Worm (Caenorhabditis elegans): ENCODE measurements around the gene bath-33.

The bath-33 gene

DNA sequence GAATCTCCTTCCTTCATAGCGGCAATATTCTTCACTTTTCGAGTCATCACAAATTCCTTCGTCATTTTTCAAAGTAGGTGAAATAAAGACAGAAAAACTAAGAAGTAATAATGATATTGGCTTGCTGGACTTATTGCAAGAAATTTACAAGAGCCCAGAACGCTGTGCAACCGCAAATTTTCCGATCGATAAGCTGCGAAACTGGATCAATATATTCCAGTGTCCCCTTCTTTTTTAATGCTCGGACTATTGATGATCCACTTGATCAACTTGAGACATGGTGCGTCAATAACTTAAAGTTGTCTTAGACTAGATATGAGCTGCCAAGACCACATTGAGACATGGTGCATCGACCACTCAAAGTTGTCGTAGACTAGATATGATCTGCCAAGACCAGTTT lies at the start of gene bath-33:
Gene bath-33, minus strand, starts transcription at position 101 of the 400 bp plus-strand sequence.
- TF ChIP-seq hif-1 (tag; optimal IDR thresholded peaks at IDR 0.05), result no peak
- no peak for TF ChIP-seq dmd-6 (GFP tag; IDR thresholded peaks at IDR 0.05)
- no peak for TF ChIP-seq nhr-76 (tag; optimal IDR thresholded peaks at IDR 0.05)
- TF ChIP-seq nhr-111 (GFP tag; optimal IDR thresholded peaks at IDR 0.05), result no peak
- TF ChIP-seq nhr-28 (tag; optimal IDR thresholded peaks at IDR 0.05), result no peak
- no peak for TF ChIP-seq daf-19 (GFP tag; conservative IDR thresholded peaks at IDR 0.05)
- TF ChIP-seq T26A8.4 (GFP tag; IDR thresholded peaks at IDR 0.05), result no peak
- TF ChIP-seq lin-38 (GFP tag; IDR thresholded peaks at IDR 0.05), result no peak
- TF ChIP-seq lsy-2 (tag; optimal IDR thresholded peaks at IDR 0.05), result no peak

DNA sequence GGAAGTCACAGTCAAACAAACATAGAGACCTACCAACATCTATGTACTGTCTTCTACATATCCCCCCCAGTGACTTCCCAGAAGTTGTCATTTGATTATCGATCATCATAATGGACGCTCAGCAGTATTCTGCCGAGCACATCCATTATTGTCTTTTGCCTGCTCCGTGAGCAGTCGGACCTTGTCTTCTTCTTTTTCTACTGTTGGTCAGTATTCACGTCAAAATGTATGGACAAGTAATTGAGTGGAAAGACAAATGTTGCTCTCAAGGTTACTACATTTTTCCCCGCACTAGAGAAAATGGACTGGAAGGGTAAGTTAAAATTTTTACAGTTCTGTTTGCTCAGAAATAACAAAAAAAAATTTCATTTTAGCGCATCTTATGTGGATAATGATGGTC lies 48.9 kb upstream of the bath-33 start, which contains the start of gene btb-12:
Gene btb-12, plus strand, starts transcription at position 301 of the 400 bp plus-strand sequence.
- TF ChIP-seq snpc-4 (tag; optimal IDR thresholded peaks at IDR 0.05), result no peak
- TF ChIP-seq nhr-41 (GFP tag; IDR thresholded peaks at IDR 0.05), result no peak

DNA sequence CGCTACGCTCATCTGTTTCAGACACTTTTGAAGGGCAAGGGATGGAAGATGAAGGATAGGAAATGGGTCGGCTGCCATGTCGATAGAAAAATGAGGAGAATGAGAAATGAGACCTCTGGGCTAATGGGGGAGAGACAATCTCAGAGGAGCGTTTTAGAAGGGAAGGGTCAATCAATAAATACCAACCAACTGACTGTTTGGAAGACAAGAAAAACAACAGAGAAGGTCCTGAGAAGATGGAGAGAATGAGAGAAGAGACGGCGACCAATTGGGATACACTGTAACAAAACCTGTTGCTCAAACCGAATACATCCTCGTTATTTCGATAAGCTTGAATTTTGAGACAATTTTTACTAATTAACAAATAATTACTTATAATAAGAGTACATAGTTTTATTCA lies 47.4 kb upstream of the bath-33 start, which contains the start of gene fbxb-15:
Gene fbxb-15, minus strand, starts transcription at position 101 of the 400 bp plus-strand sequence.
- TF ChIP-seq ztf-11 (tag; optimal IDR thresholded peaks at IDR 0.05) (no peak), T26A8.4 (GFP tag; IDR thresholded peaks at IDR 0.05) (no peak), ceh-62 (tag; optimal IDR thresholded peaks at IDR 0.05) (no peak), ctbp-1 (GFP tag; IDR thresholded peaks at IDR 0.05) (no peak), ceh-44 (GFP tag; IDR thresholded peaks at IDR 0.05) (no peak), zfp-2 (tag; optimal IDR thresholded peaks at IDR 0.05) (no peak), pqm-1 (tag; optimal IDR thresholded peaks at IDR 0.05) (no peak), cey-2 (tag; optimal IDR thresholded peaks at IDR 0.05; ENCODE audit: borderline replicate concordance, insufficient read depth) (no peak), nhr-77 (tag; optimal IDR thresholded peaks at IDR 0.05) (no peak), T20F7.1 (GFP tag; optimal IDR thresholded peaks at IDR 0.05) (no peak), F10B5.3 (tag; optimal IDR thresholded peaks at IDR 0.05) (no peak), lin-13 (GFP tag; optimal IDR thresholded peaks at IDR 0.05) (no peak), ama-1 (optimal IDR thresholded peaks at IDR 0.05) (no peak), F44E2.7 (GFP tag; IDR thresholded peaks at IDR 0.05) (no peak), ZK337.2 (GFP tag; IDR thresholded peaks at IDR 0.05) (no peak)

DNA sequence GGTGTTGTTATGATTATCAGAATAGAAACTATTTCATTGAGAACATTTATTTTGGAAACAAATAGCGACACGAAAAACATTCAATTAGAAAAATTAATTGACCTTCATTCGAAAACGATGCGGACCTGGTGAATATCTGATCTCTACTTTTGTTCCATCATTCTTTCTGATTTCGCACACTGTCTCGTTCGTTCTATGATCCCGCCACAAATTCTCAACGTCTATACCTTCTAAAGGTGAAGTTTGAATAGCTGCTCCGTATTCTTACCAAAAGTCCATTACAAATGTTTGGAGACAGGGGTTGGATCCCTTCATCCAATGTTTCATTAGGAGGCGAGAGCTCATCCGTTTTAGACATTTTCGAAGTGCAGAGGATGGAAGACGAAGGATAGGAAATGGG lies 45.8 kb upstream of the bath-33 start, which contains the start of gene fbxb-16:
Gene fbxb-16, minus strand, starts transcription at position 101 of the 400 bp plus-strand sequence.
- TF ChIP-seq daf-8 (GFP tag; IDR thresholded peaks at IDR 0.05), result no peak

DNA sequence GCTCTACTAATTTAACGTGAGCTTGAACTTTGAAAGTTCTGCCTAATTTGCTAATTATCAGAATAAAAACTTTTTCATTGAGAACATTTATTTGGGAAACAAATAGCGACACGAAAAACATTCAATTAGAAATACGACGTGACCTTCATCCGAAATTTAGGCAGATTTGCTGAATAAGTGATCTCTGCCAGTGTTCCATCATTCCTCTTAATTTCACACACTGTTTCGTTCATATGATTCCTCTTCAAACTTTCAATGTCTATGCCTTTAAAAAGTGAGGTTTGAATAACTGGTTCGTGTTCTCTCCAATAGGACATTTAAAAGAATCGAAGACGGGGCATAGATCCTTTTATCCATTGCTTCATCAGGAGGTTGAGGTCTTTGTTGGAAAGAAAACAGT lies 44.5 kb upstream of the bath-33 start, which contains the start of gene fbxb-20:
Gene fbxb-20, minus strand, starts transcription at position 101 of the 400 bp plus-strand sequence.
- TF ChIP-seq mes-2 (tag; optimal IDR thresholded peaks at IDR 0.05; ENCODE audit: poor library complexity, severe bottlenecking) (no peak), attf-4 (tag; optimal IDR thresholded peaks at IDR 0.05) (no peak)

DNA sequence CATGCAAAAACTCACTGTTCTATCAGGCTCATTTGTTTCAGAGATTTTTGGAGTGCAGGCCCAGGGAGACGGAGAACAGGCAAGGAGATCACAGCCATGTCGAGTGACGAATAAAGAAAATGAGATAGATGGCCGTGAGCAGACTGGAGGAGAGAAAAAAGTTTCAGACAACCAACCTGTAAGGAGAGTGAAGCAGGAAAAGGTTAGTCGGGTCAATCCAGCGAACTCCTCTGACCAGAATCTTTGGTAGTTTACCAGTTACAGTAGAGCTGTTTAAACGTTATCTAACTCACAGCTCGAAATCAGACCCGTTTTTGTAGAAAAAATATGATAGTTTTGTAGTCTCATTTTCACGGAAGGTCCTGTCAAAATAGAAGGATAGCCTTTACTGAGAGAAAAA lies 42.8 kb upstream of the bath-33 start, which contains the start of gene fbxb-21:
Gene fbxb-21, minus strand, starts transcription at position 101 of the 400 bp plus-strand sequence.
- TF ChIP-seq madf-9 (GFP tag; conservative IDR thresholded peaks at IDR 0.05), result no peak
- no peak for TF ChIP-seq rbr-2 (tag; optimal IDR thresholded peaks at IDR 0.05)
- TF ChIP-seq ceh-44 (GFP tag; IDR thresholded peaks at IDR 0.05), result no peak
- TF ChIP-seq daf-12 (tag; optimal IDR thresholded peaks at IDR 0.05), result no peak
- no peak for TF ChIP-seq R02D3.7 (tag; optimal IDR thresholded peaks at IDR 0.05)
- no peak for TF ChIP-seq ztf-7 (tag; optimal IDR thresholded peaks at IDR 0.05)
- no peak for TF ChIP-seq cey-2 (tag; optimal IDR thresholded peaks at IDR 0.05; ENCODE audit: borderline replicate concordance, insufficient read depth)
- TF ChIP-seq vab-7 (GFP tag; IDR thresholded peaks at IDR 0.05), result no peak

Data from whole organism, L4 larva.